Worm (Caenorhabditis elegans): ENCODE measurements around the gene str-71.

The str-71 gene

DNA sequence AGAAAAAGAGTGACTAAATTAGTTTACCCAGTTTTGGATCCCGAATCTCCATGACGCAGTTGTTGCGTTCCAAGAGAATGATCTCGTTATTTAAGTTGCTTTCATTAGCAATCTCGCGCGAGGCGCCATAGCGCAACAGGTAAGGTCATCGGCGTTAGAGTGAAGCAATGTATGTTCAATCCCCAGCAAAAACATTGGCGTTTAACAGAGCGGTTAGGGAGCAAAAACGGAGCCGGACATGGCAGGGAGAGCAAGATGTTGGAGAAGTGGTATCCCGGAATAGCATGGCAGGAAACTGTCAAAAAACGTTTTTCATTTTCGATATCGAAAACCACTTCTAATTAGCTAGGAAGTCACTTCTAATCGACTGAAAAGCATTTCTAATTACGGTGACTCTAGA lies 4.7 kb downstream of the str-71 start (continued):
- no peak for TF ChIP-seq snpc-1.1 (tag; optimal IDR thresholded peaks at IDR 0.05; ENCODE audit: insufficient read depth)
- no peak for TF ChIP-seq egrh-3 (GFP tag; IDR thresholded peaks at IDR 0.05)
- TF ChIP-seq sea-2 (GFP tag; IDR thresholded peaks at IDR 0.05): no peak
- no peak for TF ChIP-seq repo-1 (tag; optimal IDR thresholded peaks at IDR 0.05)
- TF ChIP-seq ceh-79 (tag; optimal IDR thresholded peaks at IDR 0.05): no peak
- peak; percentile 86 for TF ChIP-seq tbp1 (GFP tag; optimal IDR thresholded peaks at IDR 0.05)
- no peak for TF ChIP-seq efl-1 (GFP tag; optimal IDR thresholded peaks at IDR 0.05)
- no peak for TF ChIP-seq cebp-1 (GFP tag; IDR thresholded peaks at IDR 0.05)
- no peak for TF ChIP-seq cebp-1 (tag; optimal IDR thresholded peaks at IDR 0.05)
- peak; percentile 17 for TF ChIP-seq athp-1 (tag; optimal IDR thresholded peaks at IDR 0.05)
- peak; percentile 67 for TF ChIP-seq B0261.1 (tag; optimal IDR thresholded peaks at IDR 0.05)
- TF ChIP-seq hrde-1 (tag; optimal IDR thresholded peaks at IDR 0.05; ENCODE audit: borderline replicate concordance): no peak
- TF ChIP-seq ztf-18 (tag; optimal IDR thresholded peaks at IDR 0.05): peak; percentile 31
- TF ChIP-seq snpc-1.3 (tag; optimal IDR thresholded peaks at IDR 0.05; ENCODE audit: insufficient read depth): no peak
- no peak for TF ChIP-seq C17E4.6 (GFP tag; IDR thresholded peaks at IDR 0.05)
- TF ChIP-seq F39B2.1 (GFP tag; IDR thresholded peaks at IDR 0.05): no peak; the same call in 1 of the 2 replicates
- peak; percentile 80 for TF ChIP-seq D2030.7 (GFP tag; IDR thresholded peaks at IDR 0.05)
- TF ChIP-seq hlh-12 (tag; optimal IDR thresholded peaks at IDR 0.05): no peak
- TF ChIP-seq snpc-3.4 (tag; optimal IDR thresholded peaks at IDR 0.05): no peak
- TF ChIP-seq mcd-1 (GFP tag; IDR thresholded peaks at IDR 0.05): no peak
- TF ChIP-seq ekl-4 (GFP tag; IDR thresholded peaks at IDR 0.05): peak; percentile 31; the same call in 1 of the 2 replicates
- TF ChIP-seq bed-1 (GFP tag; IDR thresholded peaks at IDR 0.05): no peak
- no peak for TF ChIP-seq zim-3 (tag; optimal IDR thresholded peaks at IDR 0.05)
- TF ChIP-seq hmg-1.2 (GFP tag; IDR thresholded peaks at IDR 0.05): peak; percentile 49
- no peak for TF ChIP-seq sptf-2 (GFP tag; optimal IDR thresholded peaks at IDR 0.05)
- peak; percentile 43 for TF ChIP-seq ZK185.1 (tag; optimal IDR thresholded peaks at IDR 0.05; ENCODE audit: poor library complexity, severe bottlenecking)
- TF ChIP-seq Y95B8A.8 (GFP tag; IDR thresholded peaks at IDR 0.05): no peak
- no peak for TF ChIP-seq snpc-4 (GFP tag; optimal IDR thresholded peaks at IDR 0.05)
- TF ChIP-seq snpc-4 (tag; optimal IDR thresholded peaks at IDR 0.05): no peak
- no peak for TF ChIP-seq madf-10 (tag; optimal IDR thresholded peaks at IDR 0.05)
- peak; percentile 93 for TF ChIP-seq lin-26 (GFP tag; IDR thresholded peaks at IDR 0.05)
- TF ChIP-seq him-1 (tag; optimal IDR thresholded peaks at IDR 0.05): peak; percentile 57
- no peak for TF ChIP-seq B0019.2 (GFP tag; conservative IDR thresholded peaks at IDR 0.05)
- peak; percentile 48 for TF ChIP-seq die-1 (tag; optimal IDR thresholded peaks at IDR 0.05)
- peak in 1 of 2 experiments; percentile 67 for TF ChIP-seq rec-8 (tag; optimal IDR thresholded peaks at IDR 0.05)
- no peak for TF ChIP-seq K12H6.12 (tag; optimal IDR thresholded peaks at IDR 0.05)
- no peak for TF ChIP-seq unc-62 (GFP tag; optimal IDR thresholded peaks at IDR 0.05)
- no peak for TF ChIP-seq madf-3 (GFP tag; IDR thresholded peaks at IDR 0.05)
- TF ChIP-seq ztf-6 (GFP tag; IDR thresholded peaks at IDR 0.05): no peak
- TF ChIP-seq hmg-20 (GFP tag; IDR thresholded peaks at IDR 0.05): 0 out of 2 replicates have a peak, but pooled peaks have one; percentile 20
- no peak for TF ChIP-seq dpff-1 (tag; optimal IDR thresholded peaks at IDR 0.05)
- TF ChIP-seq bed-2 (GFP tag; IDR thresholded peaks at IDR 0.05): no peak
- TF ChIP-seq ets-4 (GFP tag; optimal IDR thresholded peaks at IDR 0.05): no peak
- no peak for TF ChIP-seq dpl-1 (GFP tag; optimal IDR thresholded peaks at IDR 0.05)
- peak; percentile 30; the same call in 1 of the 2 replicates for TF ChIP-seq F33H1.4 (GFP tag; IDR thresholded peaks at IDR 0.05)
- no peak for TF ChIP-seq ceh-91 (GFP tag; IDR thresholded peaks at IDR 0.05)
- no peak for TF ChIP-seq Y67H2A.10 (GFP tag; conservative IDR thresholded peaks at IDR 0.05)
- no peak for TF ChIP-seq ama-1 (optimal IDR thresholded peaks at IDR 0.05)
- no peak for TF ChIP-seq ama-1 (GFP tag; optimal IDR thresholded peaks at IDR 0.05)

Measured in whole organism, young adult.